Worm (Caenorhabditis elegans) whole organism, mixed stage, embryonic: ENCODE data around the gene oac-2.

Experiments
- ceh-39 ChIP-seq: fragments of 150-350 bp; optimal IDR thresholded peaks from 2 replicates; lab custom pipeline; 2014; ENCODE audit warnings: missing biosample characterization, missing genetic modification characterization
- ceh-43 ChIP-seq: fragments of 200-800 bp; sonication (Bioruptor generic); optimal IDR thresholded peaks from 2 replicates; lab custom pipeline; 2018; ENCODE audit warnings: mild to moderate bottlenecking, missing genetic modification characterization, moderate library complexity, missing compliant biosample characterization
- ceh-83 ChIP-seq: fragments of 200-800 bp; sonication (Bioruptor generic); optimal IDR thresholded peaks from 2 replicates; lab custom pipeline; 2018; ENCODE audit warnings: mild to moderate bottlenecking, missing genetic modification characterization, missing compliant biosample characterization
- ces-1 ChIP-seq: fragments of 150-350 bp; optimal IDR thresholded peaks from 2 replicates; lab custom pipeline; 2014; ENCODE audit warnings: missing biosample characterization, missing genetic modification reagents, missing genetic modification characterization
- cnd-1 ChIP-seq: fragments of 200-800 bp; sonication (Bioruptor generic); optimal IDR thresholded peaks from 2 replicates; lab custom pipeline; 2018; ENCODE audit warnings: mild to moderate bottlenecking, missing genetic modification characterization, missing compliant biosample characterization
- elt-1 ChIP-seq: sonication (generic microtip); optimal IDR thresholded peaks from 2 replicates; lab custom pipeline; 2017; ENCODE audit warnings: missing genetic modification characterization, mild to moderate bottlenecking, missing compliant biosample characterization, antibody characterized with exemption, moderate library complexity, borderline replicate concordance; ENCODE audit not compliant: insufficient read depth
- elt-3 ChIP-seq: fragments of 150-350 bp; optimal IDR thresholded peaks from 2 replicates; lab custom pipeline; 2014; ENCODE audit warnings: missing biosample characterization, missing genetic modification characterization
- flh-1 ChIP-seq: fragments of 200-800 bp; sonication (Bioruptor generic); optimal IDR thresholded peaks from 2 replicates; lab custom pipeline; 2018; ENCODE audit warnings: mild to moderate bottlenecking, missing genetic modification characterization, moderate library complexity, missing compliant biosample characterization
- ham-2 ChIP-seq: fragments of 200-800 bp; sonication (Bioruptor generic); optimal IDR thresholded peaks from 2 replicates; lab custom pipeline; 2018; ENCODE audit warnings: mild to moderate bottlenecking, missing genetic modification characterization, missing compliant biosample characterization
- hlh-1 ChIP-seq: fragments of 150-350 bp; optimal IDR thresholded peaks from 2 replicates; lab custom pipeline; 2014; ENCODE audit warnings: missing biosample characterization, missing genetic modification reagents, missing genetic modification characterization
- lin-13 ChIP-seq: fragments of 150-350 bp; optimal IDR thresholded peaks from 2 replicates; lab custom pipeline; 2014; ENCODE audit warnings: missing biosample characterization, missing genetic modification characterization
- lin-32 ChIP-seq: fragments of 200-800 bp; sonication (Bioruptor generic); optimal IDR thresholded peaks from 2 replicates; lab custom pipeline; 2018; ENCODE audit warnings: mild to moderate bottlenecking, missing genetic modification characterization, missing compliant biosample characterization
- mab-5 ChIP-seq: fragments of 150-350 bp; optimal IDR thresholded peaks from 2 replicates; lab custom pipeline; 2014; ENCODE audit warnings: missing biosample characterization, missing genetic modification characterization
- mep-1 ChIP-seq: fragments of 150-350 bp; optimal IDR thresholded peaks from 2 replicates; lab custom pipeline; 2017; ENCODE audit warnings: missing biosample characterization, missing genetic modification reagents, missing genetic modification characterization, inconsistent platforms
- mls-2 ChIP-seq: sonication (generic microtip); optimal IDR thresholded peaks from 2 replicates; lab custom pipeline; 2016; ENCODE audit warnings: mild to moderate bottlenecking, missing genetic modification characterization, moderate library complexity, missing compliant biosample characterization
- nhr-12 ChIP-seq: fragments of 150-350 bp; optimal IDR thresholded peaks from 2 replicates; lab custom pipeline; 2014; ENCODE audit warnings: missing biosample characterization, missing genetic modification characterization
- nhr-2 ChIP-seq: fragments of 150-350 bp; optimal IDR thresholded peaks from 2 replicates; lab custom pipeline; 2014; ENCODE audit warnings: missing biosample characterization, missing genetic modification characterization
- nhr-237 ChIP-seq: fragments of 150-350 bp; optimal IDR thresholded peaks from 2 replicates; lab custom pipeline; 2014; ENCODE audit warnings: missing biosample characterization, missing genetic modification characterization
- nhr-76 ChIP-seq: sonication (generic microtip); optimal IDR thresholded peaks from 2 replicates; lab custom pipeline; 2017; ENCODE audit warnings: missing biosample characterization, missing genetic modification characterization
- pha-4 ChIP-seq: fragments of 150-350 bp; optimal IDR thresholded peaks from 2 replicates; lab custom pipeline; 2018; ENCODE audit warnings: missing biosample characterization, missing genetic modification reagents, missing genetic modification characterization
- sem-2 ChIP-seq: fragments of 200-800 bp; sonication (Bioruptor generic); optimal IDR thresholded peaks from 2 replicates; lab custom pipeline; 2018; ENCODE audit warnings: mild to moderate bottlenecking, missing genetic modification characterization, missing compliant biosample characterization
- snpc-4 ChIP-seq: fragments of 150-350 bp; optimal IDR thresholded peaks from 2 replicates; lab custom pipeline; 2014; ENCODE audit warnings: missing biosample characterization, missing genetic modification characterization
- sptf-1 ChIP-seq: sonication (generic microtip); optimal IDR thresholded peaks from 2 replicates; lab custom pipeline; 2017; ENCODE audit warnings: mild to moderate bottlenecking, missing genetic modification characterization, moderate library complexity, missing compliant biosample characterization
- tbx-8 ChIP-seq: fragments of 200-800 bp; sonication (Bioruptor generic); optimal IDR thresholded peaks from 2 replicates; lab custom pipeline; 2018; ENCODE audit warnings: mild to moderate bottlenecking, missing genetic modification characterization, moderate library complexity, missing compliant biosample characterization
- unc-120 ChIP-seq: sonication (generic microtip); optimal IDR thresholded peaks from 2 replicates; lab custom pipeline; 2017; ENCODE audit warnings: missing genetic modification characterization, missing compliant biosample characterization; ENCODE audit not compliant: poor library complexity, severe bottlenecking
- unc-39 ChIP-seq: fragments of 150-350 bp; optimal IDR thresholded peaks from 2 replicates; lab custom pipeline; 2014; ENCODE audit warnings: missing biosample characterization, missing genetic modification characterization
- zip-8 ChIP-seq: fragments of 150-350 bp; optimal IDR thresholded peaks from 2 replicates; lab custom pipeline; 2014; ENCODE audit warnings: missing biosample characterization, missing genetic modification characterization
- ztf-11 ChIP-seq: fragments of 150-350 bp; optimal IDR thresholded peaks from 2 replicates; lab custom pipeline; 2014; ENCODE audit warnings: missing biosample characterization, missing genetic modification characterization

oac-2 gene

ce11 chrV:3475021-3475420, at the start of gene oac-2:
TSS of gene oac-2 (minus strand) at chrV:3475121.
- TF ChIP-seq mep-1 (tag; lab: Kevin White, UChicago) = no peak
- no peak for TF ChIP-seq ceh-39 (tag; lab: Kevin White, UChicago)
- no peak for TF ChIP-seq zip-8 (tag; lab: Kevin White, UChicago)
- TF ChIP-seq nhr-76 (tag; lab: Kevin White, UChicago) = no peak
- TF ChIP-seq sptf-1 (tag; lab: Kevin White, UChicago) = no peak
- TF ChIP-seq unc-120 (tag; lab: Kevin White, UChicago) = no peak
- no peak for TF ChIP-seq ztf-11
- no peak for TF ChIP-seq lin-13

- TF ChIP-seq ceh-39 (tag; lab: Kevin White, UChicago) = no peak
These were observed 48.3 kb upstream of the oac-2 start, which contains the start of gene irg-1 for ce11 chrV:3523262-3523661. TSS of gene irg-1 (plus strand) at chrV:3523587.

- TF ChIP-seq tbx-8 (GFP tag; lab: Kevin White, UChicago) (no peak), cnd-1 (no peak), pha-4 (tag; lab: Kevin White, UChicago) (no peak), nhr-2 (tag; lab: Kevin White, UChicago) (no peak)
These were observed 43.0 kb upstream of the oac-2 start, which contains the start of gene str-227 for ce11 chrV:3517889-3518288. TSS of gene str-227 (plus strand) at chrV:3518189.

ce11 chrV:3512381-3512780, 37.5 kb upstream of the oac-2 start, which contains the start of gene str-226:
TSS of gene str-226 (plus strand) at chrV:3512681.
- TF ChIP-seq pha-4 (tag; lab: Kevin White, UChicago) (no peak), elt-1 (tag; lab: Kevin White, UChicago) (no peak), tbx-8 (GFP tag; lab: Kevin White, UChicago) (no peak), ham-2 (GFP tag; lab: Kevin White, UChicago) (no peak), nhr-76 (tag; lab: Kevin White, UChicago) (no peak), nhr-237 (tag; lab: Kevin White, UChicago) (no peak), nhr-12 (tag; lab: Kevin White, UChicago) (no peak), mab-5 (no peak), unc-39 (tag; lab: Kevin White, UChicago) (no peak), ceh-83 (GFP tag; lab: Kevin White, UChicago) (no peak), cnd-1 (no peak), ztf-11 (no peak), flh-1 (GFP tag; lab: Kevin White, UChicago) (no peak), snpc-4 (tag; lab: Kevin White, UChicago) (no peak), zip-8 (tag; lab: Kevin White, UChicago) (no peak), mep-1 (tag; lab: Kevin White, UChicago) (no peak), sem-2 (GFP tag; lab: Kevin White, UChicago) (no peak), nhr-2 (tag; lab: Kevin White, UChicago) (no peak), elt-3 (no peak)

- TF ChIP-seq ceh-43 (GFP tag; lab: Kevin White, UChicago) (no peak), flh-1 (GFP tag; lab: Kevin White, UChicago) (no peak)
These were observed 35.0 kb upstream of the oac-2 start, which contains the start of gene str-228 for ce11 chrV:3509878-3510277. TSS of gene str-228 (plus strand) at chrV:3510178.

ce11 chrV:3507691-3508090, 32.8 kb upstream of the oac-2 start, which contains the start of gene str-225:
TSS of gene str-225 (plus strand) at chrV:3507822.
- TF ChIP-seq ceh-39 (tag; lab: Kevin White, UChicago) (no peak), mls-2 (tag; lab: Kevin White, UChicago) (no peak), ceh-83 (GFP tag; lab: Kevin White, UChicago) (no peak), tbx-8 (GFP tag; lab: Kevin White, UChicago) (no peak), ces-1 (GFP tag; lab: Kevin White, UChicago) (no peak), pha-4 (tag; lab: Kevin White, UChicago) (no peak), lin-13 (no peak), flh-1 (GFP tag; lab: Kevin White, UChicago) (no peak), lin-32 (GFP tag; lab: Kevin White, UChicago) (no peak), nhr-237 (tag; lab: Kevin White, UChicago) (no peak), zip-8 (tag; lab: Kevin White, UChicago) (no peak), cnd-1 (no peak), nhr-2 (tag; lab: Kevin White, UChicago) (no peak), mep-1 (tag; lab: Kevin White, UChicago) (no peak), hlh-1 (tag; lab: Kevin White, UChicago) (no peak)
